Worm (Caenorhabditis elegans) whole organism, mixed stage, embryonic: ENCODE measurements around the gene cls-2.

Experiments
- ceh-83 ChIP-seq: fragments of 200-800 bp; sonication (Bioruptor generic); optimal IDR thresholded peaks from 2 replicates; lab custom pipeline; 2018; ENCODE audit warnings: mild to moderate bottlenecking, missing genetic modification characterization, missing compliant biosample characterization
- elt-1 ChIP-seq: sonication (generic microtip); optimal IDR thresholded peaks from 2 replicates; lab custom pipeline; 2017; ENCODE audit warnings: missing genetic modification characterization, mild to moderate bottlenecking, missing compliant biosample characterization, antibody characterized with exemption, moderate library complexity, borderline replicate concordance; ENCODE audit not compliant: insufficient read depth
- ham-2 ChIP-seq: fragments of 200-800 bp; sonication (Bioruptor generic); optimal IDR thresholded peaks from 2 replicates; lab custom pipeline; 2018; ENCODE audit warnings: mild to moderate bottlenecking, missing genetic modification characterization, missing compliant biosample characterization
- lin-13 ChIP-seq: fragments of 150-350 bp; optimal IDR thresholded peaks from 2 replicates; lab custom pipeline; 2014; ENCODE audit warnings: missing biosample characterization, missing genetic modification characterization
- lsy-2 ChIP-seq: fragments of 150-350 bp; optimal IDR thresholded peaks from 2 replicates; lab custom pipeline; 2014; ENCODE audit warnings: missing biosample characterization, missing genetic modification characterization
- mab-5 ChIP-seq: fragments of 150-350 bp; optimal IDR thresholded peaks from 2 replicates; lab custom pipeline; 2014; ENCODE audit warnings: missing biosample characterization, missing genetic modification characterization
- mep-1 ChIP-seq: fragments of 150-350 bp; optimal IDR thresholded peaks from 2 replicates; lab custom pipeline; 2017; ENCODE audit warnings: missing biosample characterization, missing genetic modification reagents, missing genetic modification characterization, inconsistent platforms
- nhr-12 ChIP-seq: fragments of 150-350 bp; optimal IDR thresholded peaks from 2 replicates; lab custom pipeline; 2014; ENCODE audit warnings: missing biosample characterization, missing genetic modification characterization
- nhr-28 ChIP-seq: fragments of 150-350 bp; optimal IDR thresholded peaks from 2 replicates; lab custom pipeline; 2014; ENCODE audit warnings: missing biosample characterization, missing genetic modification characterization
- nhr-76 ChIP-seq: sonication (generic microtip); optimal IDR thresholded peaks from 2 replicates; lab custom pipeline; 2017; ENCODE audit warnings: missing biosample characterization, missing genetic modification characterization
- snpc-4 ChIP-seq: fragments of 150-350 bp; optimal IDR thresholded peaks from 2 replicates; lab custom pipeline; 2014; ENCODE audit warnings: missing biosample characterization, missing genetic modification characterization
- sptf-1 ChIP-seq: sonication (generic microtip); optimal IDR thresholded peaks from 2 replicates; lab custom pipeline; 2017; ENCODE audit warnings: mild to moderate bottlenecking, missing genetic modification characterization, moderate library complexity, missing compliant biosample characterization
- unc-62 ChIP-seq: fragments of 150-350 bp; optimal IDR thresholded peaks from 2 replicates; lab custom pipeline; 2014; ENCODE audit warnings: missing biosample characterization, missing genetic modification reagents, missing genetic modification characterization
- ztf-11 ChIP-seq: fragments of 150-350 bp; optimal IDR thresholded peaks from 2 replicates; lab custom pipeline; 2014; ENCODE audit warnings: missing biosample characterization, missing genetic modification characterization

DNA sequence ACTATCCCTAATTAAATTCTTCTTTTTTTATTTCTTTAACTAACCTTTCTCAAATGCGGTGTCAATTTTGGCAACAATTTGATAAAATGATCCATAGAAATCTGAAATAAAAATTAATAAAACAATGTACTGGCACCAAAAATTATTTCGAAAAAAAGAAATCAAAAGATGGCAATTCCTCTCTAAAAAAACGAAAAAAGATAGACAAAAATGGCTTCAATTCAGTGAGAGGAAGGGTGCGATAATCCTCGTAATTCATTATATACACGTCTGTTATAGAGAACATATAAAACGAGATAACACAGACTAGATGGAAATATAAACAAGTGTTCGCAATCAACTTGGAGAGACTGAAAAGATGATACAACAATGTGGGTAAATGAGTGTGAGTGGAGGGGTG lies 9.0 kb upstream of the cls-2 start, which contains the start of gene R107.2:
- TF ChIP-seq ztf-11 (tag; lab: Kevin White, UChicago) (no peak), nhr-28 (tag; lab: Kevin White, UChicago) (no peak), ceh-83 (GFP tag; lab: Kevin White, UChicago) (no peak), lsy-2 (no peak), sptf-1 (tag; lab: Kevin White, UChicago) (no peak), nhr-12 (tag; lab: Kevin White, UChicago) (no peak), snpc-4 (tag; lab: Kevin White, UChicago) (no peak), ham-2 (no peak), unc-62 (GFP tag; lab: Kevin White, UChicago) (no peak), mab-5 (tag; lab: Kevin White, UChicago) (no peak), lin-13 (tag; lab: Kevin White, UChicago) (no peak), mep-1 (no peak), nhr-76 (no peak), elt-1 (tag; lab: Kevin White, UChicago) (no peak)
